Worm (Caenorhabditis elegans): ENCODE measurements around the gene T28D9.4.

The T28D9.4 gene

DNA sequence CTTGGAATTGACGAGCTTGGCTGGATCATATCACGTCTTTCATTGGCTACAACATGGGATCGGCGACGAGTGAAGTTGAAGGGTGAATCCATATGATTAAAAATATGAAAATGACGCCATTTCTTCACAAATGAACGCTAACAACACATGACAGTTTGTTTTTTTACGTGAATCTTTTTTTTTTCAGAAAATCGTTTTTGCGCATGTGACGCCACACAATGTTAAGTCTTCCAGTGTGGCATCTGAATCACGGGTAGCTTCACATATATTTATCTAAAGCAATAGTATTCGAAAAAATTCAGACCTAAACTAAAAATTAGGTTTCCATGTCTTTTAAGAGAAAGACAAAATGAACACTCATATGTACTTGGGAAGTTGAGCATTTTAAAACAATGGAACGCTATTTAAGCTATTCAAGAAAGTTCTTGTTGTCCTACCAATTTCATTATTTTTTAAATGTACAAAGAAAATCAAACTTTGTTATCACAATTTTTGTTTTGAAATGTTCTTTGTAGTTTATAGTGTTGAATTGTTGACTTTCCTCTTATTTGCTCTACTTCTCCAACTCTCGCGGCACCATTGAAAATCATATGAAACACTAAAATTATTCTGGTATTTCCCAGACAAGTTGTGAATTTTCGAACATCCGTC lies 8.2 kb downstream of the T28D9.4 start, which contains the start of the genes lido-16 and plpp-1.2:
Gene lido-16 (minus strand): TSS at position 101 of the 651 bp plus-strand sequence.
Gene plpp-1.2 (plus strand): TSS at position 601 of the 651 bp plus-strand sequence.
- TF ChIP-seq pes-1 (GFP tag; IDR thresholded peaks at IDR 0.05) (no peak), ceh-36 (tag; optimal IDR thresholded peaks at IDR 0.05) (no peak), sea-1 (GFP tag; conservative IDR thresholded peaks at IDR 0.05) (no peak), hmbx-1 (tag; optimal IDR thresholded peaks at IDR 0.05) (no peak), B0310.2 (tag; optimal IDR thresholded peaks at IDR 0.05) (no peak), F13C5.2 (tag; optimal IDR thresholded peaks at IDR 0.05) (no peak), tbx-11 (GFP tag; IDR thresholded peaks at IDR 0.05) (no peak), tra-4 (tag; optimal IDR thresholded peaks at IDR 0.05) (no peak), flt-1 (GFP tag; IDR thresholded peaks at IDR 0.05) (no peak), hnd-1 (tag; optimal IDR thresholded peaks at IDR 0.05) (no peak), ets-7 (tag; optimal IDR thresholded peaks at IDR 0.05) (no peak), scrt-1 (GFP tag; IDR thresholded peaks at IDR 0.05) (no peak), ceh-13 (GFP tag; optimal IDR thresholded peaks at IDR 0.05) (no peak), ama-1 (optimal IDR thresholded peaks at IDR 0.05) (no peak), tbx-37 (GFP tag; conservative IDR thresholded peaks at IDR 0.05) (no peak), aly-1 (tag; optimal IDR thresholded peaks at IDR 0.05) (no peak), hmg-4 (GFP tag; optimal IDR thresholded peaks at IDR 0.05) (no peak)

DNA sequence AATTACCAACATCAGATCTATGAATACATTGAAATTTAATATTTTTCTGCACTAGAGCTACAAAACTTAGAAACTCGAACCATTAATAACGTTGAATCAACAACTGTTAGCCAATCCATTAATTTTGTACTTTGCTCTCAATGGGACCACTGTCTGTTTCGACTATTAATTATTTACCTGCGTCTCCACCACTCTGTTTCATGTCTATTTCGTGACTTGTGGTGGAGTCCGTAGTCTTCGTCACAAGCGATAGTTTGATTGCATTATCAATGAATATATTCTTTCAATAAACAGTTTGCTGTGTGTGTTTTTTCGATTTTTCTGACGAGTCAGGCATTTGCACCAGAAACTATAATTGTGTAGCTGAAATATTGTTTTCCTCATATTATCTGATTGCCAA lies 9.6 kb downstream of the T28D9.4 start:
- TF ChIP-seq hmg-4 (GFP tag; optimal IDR thresholded peaks at IDR 0.05) (no peak), tbx-37 (GFP tag; conservative IDR thresholded peaks at IDR 0.05) (no peak), hnd-1 (tag; optimal IDR thresholded peaks at IDR 0.05) (no peak), F13C5.2 (tag; optimal IDR thresholded peaks at IDR 0.05) (no peak), pes-1 (GFP tag; IDR thresholded peaks at IDR 0.05) (no peak), ama-1 (optimal IDR thresholded peaks at IDR 0.05) (no peak), B0310.2 (tag; optimal IDR thresholded peaks at IDR 0.05) (no peak), tbx-11 (GFP tag; IDR thresholded peaks at IDR 0.05) (no peak), ets-7 (tag; optimal IDR thresholded peaks at IDR 0.05) (no peak), ceh-36 (tag; optimal IDR thresholded peaks at IDR 0.05) (no peak), hmbx-1 (tag; optimal IDR thresholded peaks at IDR 0.05) (no peak), ceh-13 (GFP tag; optimal IDR thresholded peaks at IDR 0.05) (no peak), tra-4 (tag; optimal IDR thresholded peaks at IDR 0.05) (no peak), scrt-1 (GFP tag; IDR thresholded peaks at IDR 0.05) (no peak), flt-1 (GFP tag; IDR thresholded peaks at IDR 0.05) (no peak), aly-1 (tag; optimal IDR thresholded peaks at IDR 0.05) (no peak), sea-1 (GFP tag; conservative IDR thresholded peaks at IDR 0.05) (no peak)

DNA sequence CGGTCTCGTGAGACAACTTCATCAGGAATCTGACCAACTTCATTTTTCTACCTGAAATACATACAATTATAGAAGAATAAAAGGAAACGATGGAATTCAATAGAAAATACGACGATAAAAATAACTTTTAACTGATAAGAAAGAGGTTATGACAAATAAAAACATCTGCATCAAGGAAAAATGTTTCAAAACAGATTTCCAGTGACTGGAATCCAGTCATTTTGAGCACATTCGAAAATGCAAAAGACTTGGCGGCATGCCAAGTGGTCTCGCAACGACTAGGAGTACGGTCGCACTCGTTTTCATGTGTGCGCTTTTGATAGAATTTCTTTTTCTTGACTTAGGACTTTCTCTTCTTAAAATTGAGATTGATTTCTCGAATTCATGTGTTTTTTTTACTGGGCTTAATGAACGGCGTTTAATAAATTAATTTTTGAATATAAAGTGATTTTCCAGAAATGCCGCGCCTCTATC lies 13.0 kb downstream of the T28D9.4 start, which contains the start of the genes snr-3 and rsp-5:
Gene snr-3 (minus strand): TSS at position 51 of the 474 bp plus-strand sequence.
Gene rsp-5 (plus strand): TSS at position 455 of the 474 bp plus-strand sequence.
- no peak for TF ChIP-seq aly-1 (tag; optimal IDR thresholded peaks at IDR 0.05)
- TF ChIP-seq F13C5.2 (tag; optimal IDR thresholded peaks at IDR 0.05) = no peak
- no peak for TF ChIP-seq hmg-4 (GFP tag; optimal IDR thresholded peaks at IDR 0.05)
- TF ChIP-seq B0310.2 (tag; optimal IDR thresholded peaks at IDR 0.05) = no peak
- no peak for TF ChIP-seq hmbx-1 (tag; optimal IDR thresholded peaks at IDR 0.05)
- no peak for TF ChIP-seq ceh-13 (GFP tag; optimal IDR thresholded peaks at IDR 0.05)
- TF ChIP-seq sea-1 (GFP tag; conservative IDR thresholded peaks at IDR 0.05) = no peak
- TF ChIP-seq ets-7 (tag; optimal IDR thresholded peaks at IDR 0.05) = no peak
- no peak for TF ChIP-seq ama-1 (optimal IDR thresholded peaks at IDR 0.05)
- no peak for TF ChIP-seq tra-4 (tag; optimal IDR thresholded peaks at IDR 0.05)
- no peak for TF ChIP-seq ceh-36 (tag; optimal IDR thresholded peaks at IDR 0.05)
- TF ChIP-seq flt-1 (GFP tag; IDR thresholded peaks at IDR 0.05) = no peak
- TF ChIP-seq tbx-37 (GFP tag; conservative IDR thresholded peaks at IDR 0.05) = no peak
- no peak for TF ChIP-seq hnd-1 (tag; optimal IDR thresholded peaks at IDR 0.05)
- no peak for TF ChIP-seq scrt-1 (GFP tag; IDR thresholded peaks at IDR 0.05)
- TF ChIP-seq pes-1 (GFP tag; IDR thresholded peaks at IDR 0.05) = no peak
- TF ChIP-seq tbx-11 (GFP tag; IDR thresholded peaks at IDR 0.05) = no peak

DNA sequence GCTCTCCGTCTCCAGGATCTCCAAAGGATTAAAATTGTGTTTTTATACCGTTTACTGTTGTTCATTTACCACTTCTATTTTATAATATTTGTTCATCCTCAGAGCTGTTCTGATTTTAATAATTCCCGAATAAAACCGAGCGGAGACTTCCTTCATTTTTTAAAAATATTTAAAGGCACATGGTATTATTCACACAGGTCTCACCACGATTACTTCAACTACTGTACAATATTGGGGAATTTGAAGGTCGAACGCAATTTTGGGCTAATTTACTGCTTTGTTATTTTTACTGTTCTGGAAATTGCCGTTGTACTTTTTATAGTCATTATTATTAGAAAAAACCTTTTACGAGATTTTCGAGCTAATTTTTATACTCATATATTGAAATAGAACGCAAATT lies 14.4 kb downstream of the T28D9.4 start:
- TF ChIP-seq ceh-36 (tag; optimal IDR thresholded peaks at IDR 0.05) (no peak), scrt-1 (GFP tag; IDR thresholded peaks at IDR 0.05) (no peak), sea-1 (GFP tag; conservative IDR thresholded peaks at IDR 0.05) (no peak), flt-1 (GFP tag; IDR thresholded peaks at IDR 0.05) (no peak), hmg-4 (GFP tag; optimal IDR thresholded peaks at IDR 0.05) (no peak), F13C5.2 (tag; optimal IDR thresholded peaks at IDR 0.05) (no peak), tbx-11 (GFP tag; IDR thresholded peaks at IDR 0.05) (no peak)

DNA sequence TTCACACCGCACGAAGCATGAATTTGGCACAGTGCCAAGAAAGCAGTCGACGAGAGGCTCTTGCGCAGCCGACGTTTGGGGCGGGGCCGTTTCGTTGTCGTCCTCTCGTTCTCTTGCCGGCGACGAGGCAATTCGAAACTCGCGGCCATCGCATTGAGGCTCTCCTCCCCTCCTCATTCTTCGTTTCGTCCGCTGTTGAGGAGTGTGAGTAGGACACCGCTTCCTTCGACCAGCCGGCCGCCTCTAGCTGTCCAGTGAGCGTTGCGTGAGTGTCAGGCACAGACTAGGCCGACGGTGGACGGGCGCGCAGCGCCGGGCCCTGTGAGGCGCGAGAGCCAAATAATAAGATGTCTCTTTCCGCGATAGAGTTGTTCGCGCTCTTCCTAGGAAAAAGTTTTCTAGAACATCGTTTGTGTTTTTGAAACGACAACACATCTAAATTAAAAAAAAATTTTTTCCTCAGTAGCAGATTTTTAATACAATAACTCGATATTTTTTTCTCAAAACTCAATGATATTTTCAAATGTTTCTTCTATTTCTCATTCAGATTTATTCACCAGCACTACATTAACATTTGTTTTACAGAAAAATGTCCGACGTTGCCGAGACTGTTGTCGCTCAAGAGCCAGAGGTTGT lies 15.2 kb downstream of the T28D9.4 start, which contains the start of the genes T28D9.11 and T28D9.1:
Gene T28D9.11 (minus strand): TSS at position 177 of the 636 bp plus-strand sequence.
Gene T28D9.1 (plus strand): TSS at position 586 of the 636 bp plus-strand sequence.
- TF ChIP-seq flt-1 (GFP tag; IDR thresholded peaks at IDR 0.05) (peak; percentile 33; the same call in 1 of the 2 replicates), tbx-37 (GFP tag; conservative IDR thresholded peaks at IDR 0.05) (peak; percentile 39; the same call in 1 of the 2 replicates), B0310.2 (tag; optimal IDR thresholded peaks at IDR 0.05) (peak; percentile 72), hnd-1 (tag; optimal IDR thresholded peaks at IDR 0.05) (no peak), ceh-13 (GFP tag; optimal IDR thresholded peaks at IDR 0.05) (no peak), aly-1 (tag; optimal IDR thresholded peaks at IDR 0.05) (peak; percentile 24), pes-1 (GFP tag; IDR thresholded peaks at IDR 0.05) (peak; percentile 60; the same call in 1 of the 2 replicates), scrt-1 (GFP tag; IDR thresholded peaks at IDR 0.05) (0 out of 2 replicates have a peak, but pooled peaks have one; percentile 59), hmg-4 (GFP tag; optimal IDR thresholded peaks at IDR 0.05) (peak; percentile 80), tra-4 (tag; optimal IDR thresholded peaks at IDR 0.05) (no peak), hmbx-1 (tag; optimal IDR thresholded peaks at IDR 0.05) (no peak), ets-7 (tag; optimal IDR thresholded peaks at IDR 0.05) (no peak)

DNA sequence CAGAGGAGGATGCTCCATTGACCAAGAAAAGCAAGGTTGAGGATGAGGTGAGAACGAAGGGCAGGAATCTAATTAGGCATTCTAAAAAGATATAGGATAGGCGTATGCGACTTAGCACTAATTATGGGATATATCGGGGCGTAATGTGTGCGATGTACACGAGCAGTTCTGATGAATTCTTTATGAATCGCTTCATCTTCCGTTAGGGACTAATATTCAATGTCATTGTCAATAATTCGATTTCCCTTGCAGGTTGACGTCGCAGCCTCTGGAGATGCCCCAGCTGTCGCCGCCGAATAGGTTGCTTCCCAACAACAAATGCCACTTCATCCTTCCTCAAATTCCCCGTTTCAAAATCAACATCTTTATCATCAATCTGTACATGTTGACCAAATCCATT lies 16.4 kb downstream of the T28D9.4 start:
- TF ChIP-seq tbx-37 (GFP tag; conservative IDR thresholded peaks at IDR 0.05) = no peak
- no peak for TF ChIP-seq ceh-36 (tag; optimal IDR thresholded peaks at IDR 0.05)
- no peak for TF ChIP-seq ama-1 (optimal IDR thresholded peaks at IDR 0.05)
- TF ChIP-seq flt-1 (GFP tag; IDR thresholded peaks at IDR 0.05) = no peak
- TF ChIP-seq aly-1 (tag; optimal IDR thresholded peaks at IDR 0.05) = no peak
- TF ChIP-seq hnd-1 (tag; optimal IDR thresholded peaks at IDR 0.05) = no peak
- TF ChIP-seq tra-4 (tag; optimal IDR thresholded peaks at IDR 0.05) = no peak
- TF ChIP-seq hmbx-1 (tag; optimal IDR thresholded peaks at IDR 0.05) = no peak
- no peak for TF ChIP-seq pes-1 (GFP tag; IDR thresholded peaks at IDR 0.05)
- no peak for TF ChIP-seq scrt-1 (GFP tag; IDR thresholded peaks at IDR 0.05)
- TF ChIP-seq B0310.2 (tag; optimal IDR thresholded peaks at IDR 0.05) = no peak
- TF ChIP-seq F13C5.2 (tag; optimal IDR thresholded peaks at IDR 0.05) = no peak
- no peak for TF ChIP-seq tbx-11 (GFP tag; IDR thresholded peaks at IDR 0.05)
- TF ChIP-seq sea-1 (GFP tag; conservative IDR thresholded peaks at IDR 0.05) = no peak
- TF ChIP-seq hmg-4 (GFP tag; optimal IDR thresholded peaks at IDR 0.05) = no peak
- no peak for TF ChIP-seq ets-7 (tag; optimal IDR thresholded peaks at IDR 0.05)

Measured in whole organism, early embryonic.